Fruit fly (Drosophila melanogaster) whole organism, embryonic: ENCODE measurements around the gene CG6126.

Experiments used
- Aef1 ChIP-seq: fragments of 200-800 bp; sonication (Bioruptor generic); IDR thresholded peaks from 3 replicates; pipeline ENCODE4 v1.3.6; 2022; ENCODE audit warnings: missing biosample characterization, missing genetic modification characterization
- Asciz ChIP-seq: fragments of 200-800 bp; sonication (Bioruptor generic); optimal IDR thresholded peaks from 2 replicates; lab custom pipeline; 2017; ENCODE audit warnings: missing biosample characterization, mild to moderate bottlenecking, missing genetic modification characterization, missing genetic modification reagents
- BEAF-32 ChIP-seq: fragments of 200-800 bp; sonication (Bioruptor generic); optimal IDR thresholded peaks from 3 replicates; lab custom pipeline; 2017; ENCODE audit warnings: missing biosample characterization, missing genetic modification characterization, mild to moderate bottlenecking, moderate library complexity, missing genetic modification reagents
- CG10366 ChIP-seq: fragments of 200-800 bp; sonication (Bioruptor generic); IDR thresholded peaks from 2 replicates; pipeline ENCODE4 v1.3.6; 2022; ENCODE audit warnings: missing biosample characterization, missing genetic modification characterization
- CG10431 ChIP-seq: fragments of 200-800 bp; sonication (Bioruptor generic); optimal IDR thresholded peaks from 3 replicates; lab custom pipeline; 2018; ENCODE audit warnings: missing biosample characterization, mild to moderate bottlenecking, missing genetic modification characterization
- CG11456 ChIP-seq: fragments of 200-800 bp; sonication (Bioruptor generic); IDR thresholded peaks from 3 replicates; pipeline ENCODE4 v1.3.6; 2022; ENCODE audit warnings: missing biosample characterization, missing genetic modification characterization
- CG12236 ChIP-seq: fragments of 200-800 bp; sonication (Bioruptor generic); optimal IDR thresholded peaks from 2 replicates; lab custom pipeline; 2016; ENCODE audit warnings: missing biosample characterization, missing genetic modification characterization
- CG15601 ChIP-seq: fragments of 200-800 bp; sonication (Bioruptor generic); optimal IDR thresholded peaks from 3 replicates; lab custom pipeline; 2019; ENCODE audit warnings: missing biosample characterization, mild to moderate bottlenecking, missing genetic modification characterization, moderate library complexity
- CG2120 ChIP-seq: fragments of 200-800 bp; sonication (Bioruptor generic); optimal IDR thresholded peaks from 3 replicates; lab custom pipeline; 2016; ENCODE audit warnings: missing biosample characterization, missing genetic modification characterization
- CG2678 ChIP-seq: fragments of 200-800 bp; sonication (Bioruptor generic); optimal IDR thresholded peaks from 3 replicates; lab custom pipeline; 2019; ENCODE audit warnings: missing biosample characterization, mild to moderate bottlenecking, missing genetic modification characterization, moderate library complexity
- CG30403 ChIP-seq: fragments of 200-800 bp; sonication (Bioruptor generic); optimal IDR thresholded peaks from 3 replicates; lab custom pipeline; 2016; ENCODE audit warnings: missing biosample characterization, missing genetic modification characterization
- CG33557 ChIP-seq: fragments of 200-800 bp; sonication (Bioruptor generic); optimal IDR thresholded peaks from 2 replicates; lab custom pipeline; 2019; ENCODE audit warnings: missing biosample characterization, mild to moderate bottlenecking, missing genetic modification characterization, moderate library complexity
- CG3838 ChIP-seq: fragments of 200-800 bp; sonication (Bioruptor generic); optimal IDR thresholded peaks from 3 replicates; lab custom pipeline; 2016; ENCODE audit warnings: missing biosample characterization, missing genetic modification characterization
- CG6683 ChIP-seq: fragments of 200-800 bp; sonication (Bioruptor generic); optimal IDR thresholded peaks from 2 replicates; lab custom pipeline; 2017; ENCODE audit warnings: missing biosample characterization, mild to moderate bottlenecking, missing genetic modification characterization, missing genetic modification reagents
- CG6689 ChIP-seq: fragments of 200-800 bp; sonication (Bioruptor generic); IDR thresholded peaks from 2 replicates; pipeline ENCODE4 v1.3.6; 2022; ENCODE audit warnings: missing biosample characterization, missing genetic modification characterization
- CG6813 ChIP-seq: fragments of 200-800 bp; sonication (Bioruptor generic); optimal IDR thresholded peaks from 2 replicates; lab custom pipeline; 2017; ENCODE audit warnings: missing biosample characterization, missing genetic modification characterization, mild to moderate bottlenecking, moderate library complexity, missing genetic modification reagents
- CG7839 ChIP-seq: fragments of 200-800 bp; sonication (Bioruptor generic); optimal IDR thresholded peaks from 3 replicates; lab custom pipeline; 2018; ENCODE audit warnings: missing biosample characterization, mild to moderate bottlenecking, missing genetic modification characterization, moderate library complexity
- CG8281 ChIP-seq: fragments of 200-800 bp; sonication (Bioruptor generic); optimal IDR thresholded peaks from 2 replicates; lab custom pipeline; 2018; ENCODE audit warnings: missing biosample characterization, mild to moderate bottlenecking, missing genetic modification characterization, moderate library complexity
- CG8924 ChIP-seq: fragments of 200-800 bp; optimal IDR thresholded peaks from 3 replicates; lab custom pipeline; 2019; ENCODE audit warnings: missing biosample characterization, mild to moderate bottlenecking, missing genetic modification characterization, moderate library complexity
- CrebB ChIP-seq: fragments of 200-800 bp; sonication (Bioruptor generic); optimal IDR thresholded peaks from 3 replicates; lab custom pipeline; 2018; ENCODE audit warnings: missing biosample characterization, mild to moderate bottlenecking, missing genetic modification characterization
- D19A ChIP-seq: fragments of 200-800 bp; optimal IDR thresholded peaks from 3 replicates; lab custom pipeline; 2019; ENCODE audit warnings: missing biosample characterization, mild to moderate bottlenecking, missing genetic modification characterization, moderate library complexity
- D19B ChIP-seq: fragments of 200-800 bp; sonication (Bioruptor generic); optimal IDR thresholded peaks from 2 replicates; lab custom pipeline; 2017; ENCODE audit warnings: missing biosample characterization, mild to moderate bottlenecking, missing genetic modification characterization
- Dad ChIP-seq: fragments of 200-800 bp; sonication (Bioruptor generic); optimal IDR thresholded peaks from 3 replicates; lab custom pipeline; 2016; ENCODE audit warnings: missing biosample characterization, missing genetic modification characterization
- Dref ChIP-seq: fragments of 200-800 bp; sonication (Bioruptor generic); IDR thresholded peaks from 2 replicates; pipeline ENCODE4 v1.3.6; 2022; ENCODE audit warnings: missing biosample characterization, missing genetic modification characterization
- Gsc ChIP-seq: fragments of 200-800 bp; sonication (Bioruptor generic); IDR thresholded peaks from 2 replicates; pipeline ENCODE4 v1.3.6; 2022; ENCODE audit warnings: missing biosample characterization, missing genetic modification characterization
- Hey ChIP-seq: fragments of 200-800 bp; sonication (Bioruptor generic); optimal IDR thresholded peaks from 3 replicates; lab custom pipeline; 2018; ENCODE audit warnings: missing biosample characterization, mild to moderate bottlenecking, missing genetic modification characterization
- HmgD ChIP-seq: fragments of 200-800 bp; sonication (Bioruptor generic); optimal IDR thresholded peaks from 3 replicates; lab custom pipeline; 2016; ENCODE audit warnings: missing biosample characterization, missing genetic modification characterization
- Oaz ChIP-seq: fragments of 200-800 bp; sonication (Bioruptor generic); IDR thresholded peaks from 2 replicates; pipeline ENCODE4 v1.3.6; 2022; ENCODE audit warnings: missing biosample characterization, missing genetic modification characterization
- Optix ChIP-seq: fragments of 200-800 bp; sonication (Bioruptor generic); IDR thresholded peaks from 3 replicates; pipeline ENCODE4 v1.3.6; 2022; ENCODE audit warnings: missing biosample characterization, missing genetic modification characterization
- PHDP ChIP-seq: fragments of 200-800 bp; sonication (Bioruptor generic); optimal IDR thresholded peaks from 3 replicates; lab custom pipeline; 2018; ENCODE audit warnings: missing biosample characterization, mild to moderate bottlenecking, missing genetic modification characterization, moderate library complexity
- Six4 ChIP-seq: fragments of 200-800 bp; sonication (Bioruptor generic); optimal IDR thresholded peaks from 2 replicates; lab custom pipeline; 2016; ENCODE audit warnings: missing biosample characterization, missing genetic modification characterization
- Sox102F ChIP-seq: fragments of 200-800 bp; sonication (Bioruptor generic); optimal IDR thresholded peaks from 2 replicates; lab custom pipeline; 2018; ENCODE audit warnings: missing biosample characterization, mild to moderate bottlenecking, missing genetic modification characterization, moderate library complexity
- cato ChIP-seq: fragments of 200-800 bp; sonication (Bioruptor generic); optimal IDR thresholded peaks from 2 replicates; lab custom pipeline; 2016; ENCODE audit warnings: missing biosample characterization, missing genetic modification characterization, borderline replicate concordance
- dati ChIP-seq: fragments of 200-800 bp; sonication (Bioruptor generic); IDR thresholded peaks from 2 replicates; pipeline ENCODE4 v1.3.6; 2022; ENCODE audit warnings: missing biosample characterization, missing genetic modification characterization
- ewg ChIP-seq: fragments of 200-800 bp; sonication (Bioruptor generic); optimal IDR thresholded peaks from 3 replicates; lab custom pipeline; 2017; ENCODE audit warnings: mild to moderate bottlenecking, missing biosample characterization, missing genetic modification reagents, missing genetic modification characterization
- eyg ChIP-seq: fragments of 200-800 bp; sonication (Bioruptor generic); optimal IDR thresholded peaks from 3 replicates; lab custom pipeline; 2016; ENCODE audit warnings: missing biosample characterization, missing genetic modification characterization
- fd64A ChIP-seq: fragments of 200-800 bp; sonication (Bioruptor generic); optimal IDR thresholded peaks from 3 replicates; lab custom pipeline; 2018; ENCODE audit warnings: missing biosample characterization, mild to moderate bottlenecking, missing genetic modification characterization
- insv ChIP-seq, 2 experiments: fragments of 200-800 bp; sonication (Bioruptor generic); optimal IDR thresholded peaks; 3 replicates each; lab custom pipeline; 2016 to 2018; ENCODE audit warnings: missing biosample characterization in 2 of 2, missing genetic modification characterization in 2 of 2
- ken ChIP-seq: fragments of 200-800 bp; sonication (Bioruptor generic); IDR thresholded peaks from 3 replicates; pipeline ENCODE4 v1.3.6; 2022; ENCODE audit warnings: missing biosample characterization, missing genetic modification characterization
- lola ChIP-seq, 3 experiments: fragments of >200 bp in 2 of 3; fragments of 200-800 bp in 1 of 3; sonication (Bioruptor generic) in 1 of 3; optimal IDR thresholded peaks; 2 replicates each; lab custom pipeline; 2017 to 2019; ENCODE audit warnings: missing biosample characterization in 3 of 3, missing genetic modification characterization in 3 of 3, mild to moderate bottlenecking in 1 of 3, moderate library complexity in 1 of 3
- nau ChIP-seq: fragments of 200-800 bp; sonication (Bioruptor generic); optimal IDR thresholded peaks from 3 replicates; lab custom pipeline; 2017; ENCODE audit warnings: missing biosample characterization, mild to moderate bottlenecking, missing genetic modification characterization, missing genetic modification reagents
- nmo ChIP-seq: fragments of 200-800 bp; sonication (Bioruptor generic); optimal IDR thresholded peaks from 2 replicates; lab custom pipeline; 2018; ENCODE audit warnings: missing biosample characterization, mild to moderate bottlenecking, missing genetic modification characterization, moderate library complexity
- org-1 ChIP-seq: fragments of 200-800 bp; sonication (Bioruptor generic); optimal IDR thresholded peaks from 2 replicates; lab custom pipeline; 2017; ENCODE audit warnings: missing biosample characterization, missing genetic modification characterization
- p53 ChIP-seq: fragments of 200-800 bp; sonication (Bioruptor generic); optimal IDR thresholded peaks from 2 replicates; lab custom pipeline; 2016; ENCODE audit warnings: missing biosample characterization, missing genetic modification characterization
- stc ChIP-seq: fragments of 200-800 bp; sonication (Bioruptor generic); IDR thresholded peaks from 2 replicates; pipeline ENCODE4 v1.3.6; 2022; ENCODE audit warnings: missing biosample characterization, missing genetic modification characterization
- tgo ChIP-seq: fragments of 200-800 bp; sonication (Bioruptor generic); IDR thresholded peaks from 3 replicates; pipeline ENCODE4 v1.3.6; 2022; ENCODE audit warnings: missing biosample characterization, missing genetic modification characterization
- tna ChIP-seq: fragments of 200-800 bp; sonication (Bioruptor generic); IDR thresholded peaks from 2 replicates; pipeline ENCODE4 v1.3.6; 2022; ENCODE audit warnings: missing biosample characterization, missing genetic modification characterization; ENCODE audit not compliant: partially characterized antibody
- trh ChIP-seq: fragments of 200-800 bp; sonication (Bioruptor generic); optimal IDR thresholded peaks from 2 replicates; lab custom pipeline; 2016; ENCODE audit warnings: missing biosample characterization, missing genetic modification characterization

CG6126 gene

DNA sequence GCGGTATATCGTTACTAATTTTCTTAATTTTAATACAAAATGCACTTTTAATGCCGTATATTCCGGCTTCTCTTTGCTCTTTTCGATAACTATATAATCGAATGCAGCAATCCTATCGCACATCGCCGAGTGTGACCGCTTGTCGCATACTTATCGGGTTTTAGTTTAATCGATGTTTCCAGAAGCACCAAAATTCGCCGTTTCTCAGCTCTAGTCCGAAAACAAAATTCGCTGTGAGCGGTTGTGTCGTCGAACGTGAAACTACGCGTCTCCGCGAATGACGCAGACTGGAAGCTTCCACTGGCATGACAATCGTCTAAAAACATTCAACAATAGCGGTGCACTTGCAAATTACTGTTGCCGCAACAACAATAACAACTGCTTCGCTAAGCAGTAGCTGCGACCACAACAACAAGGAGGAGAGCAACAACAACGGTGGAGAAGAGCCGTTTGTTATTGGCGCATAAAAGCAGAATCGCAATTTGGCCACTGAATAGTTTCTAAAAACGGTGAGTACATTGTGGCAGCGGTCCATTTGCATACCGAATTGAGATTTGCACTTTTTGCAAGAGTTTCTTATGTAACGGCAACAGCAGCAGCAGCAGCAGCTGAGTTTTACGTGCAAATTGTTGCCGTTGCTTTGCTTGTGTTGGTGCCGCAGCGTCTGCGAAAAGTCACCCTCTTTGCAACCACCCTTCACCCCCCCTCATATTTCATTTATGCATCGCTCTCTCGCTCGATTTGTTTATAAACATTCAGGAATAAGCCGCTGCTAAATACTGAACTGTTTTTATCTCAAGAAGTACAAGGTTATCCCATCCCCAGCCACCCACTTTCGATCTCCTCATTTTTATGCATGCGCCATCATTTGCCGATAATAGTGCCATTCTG lies 15.8 kb downstream of the CG6126 start, which contains the start of gene sra (continued):
- TF ChIP-seq tna (GFP tag; lab: Robert Waterston, UW) (peak; percentile 95), Optix (no peak), Sox102F (GFP tag; lab: Kevin White, UChicago) (no peak), CrebB (tag; lab: Kevin White, UChicago) (peak; percentile 30), Hey (no peak), cato (GFP tag; lab: Kevin White, UChicago) (no peak), CG2120 (GFP tag; lab: Kevin White, UChicago) (peak; percentile 47), tgo (GFP tag; lab: Robert Waterston, UW) (0 out of 3 replicates have a peak, but pooled peaks have one; percentile 22), trh (GFP tag; lab: Kevin White, UChicago) (no peak), CG30403 (GFP tag; lab: Kevin White, UChicago) (peak; percentile 7), eyg (GFP tag; lab: Kevin White, UChicago) (no peak), Dad (GFP tag; lab: Kevin White, UChicago) (peak; percentile 44), BEAF-32 (GFP tag; lab: Kevin White, UChicago) (peak; percentile 94), CG6689 (GFP tag; lab: Robert Waterston, UW) (0 out of 2 replicates have a peak, but pooled peaks have one; percentile 12), insv (GFP tag; optimal IDR thresholded peaks at IDR 0.05; lab: Kevin White, UChicago) (no peak), D19A (tag; lab: Kevin White, UChicago) (peak; percentile 14), org-1 (GFP tag; lab: Kevin White, UChicago) (no peak), p53 (peak; percentile 71), Six4 (GFP tag; lab: Kevin White, UChicago) (no peak), HmgD (GFP tag; lab: Kevin White, UChicago) (peak; percentile 67), CG11456 (GFP tag; lab: Robert Waterston, UW) (peak; percentile 64; the same call in 2 of the 3 replicates), CG33557 (GFP tag; lab: Kevin White, UChicago) (no peak), CG12236 (GFP tag; lab: Kevin White, UChicago) (no peak), Oaz (GFP tag; lab: Robert Waterston, UW) (no peak), CG6813 (GFP tag; lab: Kevin White, UChicago) (no peak), CG8924 (peak; percentile 30), CG15601 (tag; lab: Kevin White, UChicago) (peak; percentile 5), CG7839 (tag; lab: Kevin White, UChicago) (peak; percentile 33), stc (GFP tag; lab: Robert Waterston, UW) (peak; percentile 15; the same call in 1 of the 2 replicates), Dref (GFP tag; lab: Robert Waterston, UW) (peak; percentile 100), Aef1 (GFP tag; lab: Robert Waterston, UW) (no peak), CG3838 (GFP tag; lab: Kevin White, UChicago) (no peak), CG8281 (tag; lab: Kevin White, UChicago) (no peak), PHDP (tag; lab: Kevin White, UChicago) (peak; percentile 35), lola (GFP tag; optimal IDR thresholded peaks at IDR 0.05; lab: Kevin White, UChicago) (no peak), CG6683 (GFP tag; lab: Kevin White, UChicago) (no peak), Gsc (GFP tag; lab: Robert Waterston, UW) (no peak), nau (GFP tag; lab: Kevin White, UChicago) (no peak), nmo (peak; percentile 54), ewg (no peak), CG10366 (GFP tag; lab: Robert Waterston, UW) (peak; percentile 18; the same call in 1 of the 2 replicates), ken (GFP tag; lab: Robert Waterston, UW) (no peak), D19B (GFP tag; lab: Kevin White, UChicago) (no peak), Asciz (GFP tag; lab: Kevin White, UChicago) (no peak), CG2678 (tag; lab: Kevin White, UChicago) (no peak), fd64A (no peak), CG10431 (GFP tag; lab: Kevin White, UChicago) (no peak), dati (GFP tag; lab: Robert Waterston, UW) (no peak)
